Fruit fly (Drosophila melanogaster) ovary, adult (tissue): ENCODE results near the gene O-fut2.
A peak's percentile ranks its signal among the peaks of the same experiment; 100 is the strongest.

Experiments
- CG17801 ChIP-seq: fragments of 200-800 bp; optimal IDR thresholded peaks from 2 replicates; lab custom pipeline; 2019; ENCODE audit warnings: missing biosample characterization, mild to moderate bottlenecking, missing genetic modification characterization, moderate library complexity; ENCODE audit not compliant: partially characterized antibody

O-fut2 gene

DNA sequence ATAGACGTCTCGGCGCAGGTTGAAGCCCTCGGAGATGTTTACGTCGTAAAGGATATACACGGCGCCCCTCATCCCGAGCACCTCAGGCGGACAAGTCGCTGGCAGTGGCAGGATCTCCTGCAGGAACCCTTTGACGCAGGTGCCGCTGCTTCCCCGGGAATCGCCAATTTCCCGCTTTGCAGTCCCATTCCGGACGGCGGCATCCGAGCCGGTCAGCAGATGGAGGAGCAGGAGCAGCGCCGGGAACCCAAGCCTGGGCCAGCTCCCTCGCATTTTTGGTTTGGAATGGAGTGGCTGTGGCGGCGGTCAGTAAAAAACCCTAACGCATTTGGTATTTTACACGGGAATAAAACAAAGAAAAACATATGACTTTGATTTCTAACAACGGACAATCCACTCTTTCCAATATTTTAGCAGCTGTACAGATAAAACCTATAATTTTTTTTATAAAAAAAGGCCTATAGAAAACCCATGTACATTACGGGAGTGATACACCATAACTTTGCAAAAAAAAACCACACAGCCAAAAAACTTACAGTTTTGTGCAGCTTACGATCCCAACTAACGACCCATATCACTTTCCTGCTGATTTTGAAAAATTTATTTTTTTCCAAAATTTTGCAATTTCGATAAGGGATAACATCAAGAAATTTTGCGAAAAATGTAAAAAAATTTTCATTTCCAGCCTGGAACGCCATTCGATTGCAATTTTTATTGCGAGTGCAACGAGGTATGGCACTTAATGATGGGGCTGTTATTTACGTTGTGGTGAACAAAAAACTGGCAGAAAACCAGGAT lies at the start of gene O-fut2, which contains the start of gene CG14777:
O-fut2 (minus strand) TSS at position 290 of the 798 bp plus-strand sequence.
CG14777 (plus strand) TSS at position 428 of the 798 bp plus-strand sequence.
- no peak for TF ChIP-seq CG17801 (GFP tag; lab: Kevin White, UChicago)

- no peak for TF ChIP-seq CG17801 (GFP tag; lab: Kevin White, UChicago)
These were observed 48.1 kb upstream of the O-fut2 start for dm6 chrX:1513865-1514264.

DNA sequence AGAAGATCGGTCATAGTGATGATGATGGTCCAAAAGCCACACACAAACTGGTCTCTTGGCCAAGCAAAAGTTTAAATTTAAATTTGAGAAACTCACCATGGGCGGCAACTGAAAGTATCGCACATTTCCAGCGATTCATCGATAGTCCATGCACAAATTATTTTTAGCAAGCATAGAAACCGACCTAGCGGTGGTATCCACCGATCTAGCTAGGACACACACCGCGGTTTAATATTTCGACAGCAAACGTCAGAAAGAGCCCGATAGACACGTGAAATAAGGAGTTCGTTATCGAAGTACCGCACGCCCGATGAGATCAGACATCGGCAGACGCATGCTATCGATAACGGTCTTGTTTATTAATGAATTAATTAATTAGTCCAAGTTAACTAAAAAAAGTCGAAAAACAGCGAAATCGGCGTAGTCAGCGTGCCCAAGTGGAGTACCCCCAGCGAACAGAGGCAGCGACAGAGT lies 47.0 kb upstream of the O-fut2 start, which contains the start of gene CG14795:
CG14795 (minus strand) TSS at position 51 of the 474 bp plus-strand sequence.
- TF ChIP-seq CG17801 (GFP tag; lab: Kevin White, UChicago): peak; percentile 27

dm6 chrX:1508241-1508823 lies 42.5 kb upstream of the O-fut2 start:
- TF ChIP-seq CG17801 (GFP tag; lab: Kevin White, UChicago): no peak

DNA sequence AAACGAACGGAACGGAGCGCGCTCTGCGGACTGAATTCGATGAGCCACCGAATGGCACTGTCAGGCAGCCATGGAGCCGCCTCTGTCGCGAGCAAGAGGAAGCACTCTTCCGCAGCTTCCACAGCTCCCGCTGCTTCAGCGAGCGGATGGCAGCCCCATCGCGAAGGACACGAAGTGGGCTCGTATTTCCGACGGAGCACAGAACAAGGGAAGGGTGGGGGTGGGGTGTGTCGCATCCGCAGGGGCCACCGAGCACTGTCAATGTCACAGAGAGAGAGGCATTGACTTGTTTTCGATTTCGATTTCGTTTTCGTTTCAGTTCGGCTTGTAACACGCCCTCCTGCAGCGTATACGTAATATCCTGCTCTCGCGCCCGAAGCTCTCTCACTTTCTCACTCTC lies 42.0 kb upstream of the O-fut2 start, which contains the start of gene Nmdar2:
Nmdar2 (minus strand) TSS at position 59 of the 400 bp plus-strand sequence.
- TF ChIP-seq CG17801 (GFP tag; lab: Kevin White, UChicago): no peak

DNA sequence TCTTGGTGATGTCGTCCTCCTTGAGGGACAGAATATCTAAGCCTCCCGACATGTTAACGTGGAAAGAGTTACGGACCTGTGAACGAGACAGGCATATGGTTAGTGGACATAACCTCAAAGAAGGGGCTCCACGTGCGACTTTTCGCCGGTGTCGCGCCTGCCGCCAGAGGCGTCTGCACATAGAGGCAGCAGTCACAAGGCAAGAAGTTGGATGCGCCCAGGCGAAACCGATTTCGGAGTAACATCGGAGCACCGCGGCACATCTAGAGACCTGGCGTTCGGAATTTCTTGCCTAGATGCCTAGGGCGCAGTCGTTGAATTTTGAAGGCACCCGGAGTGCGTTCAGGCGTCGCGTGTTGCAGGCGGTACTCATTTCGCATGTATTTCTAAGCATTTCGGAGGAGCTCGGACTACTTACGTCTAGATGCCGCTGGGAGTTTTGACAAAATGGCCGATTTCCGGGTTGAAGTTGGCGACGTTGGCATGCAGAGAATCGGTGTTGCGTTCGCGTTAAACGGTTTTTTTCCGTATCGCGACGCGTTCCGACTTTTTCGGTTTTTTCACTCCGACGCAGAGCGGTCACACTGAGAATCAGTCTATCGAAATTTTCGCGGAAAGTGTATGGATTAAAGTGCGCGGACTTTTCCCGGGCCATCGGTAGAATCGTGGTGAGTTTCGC lies 17.2 kb upstream of the O-fut2 start, which contains the start of the genes sta and inc:
sta (minus strand) TSS at position 574 of the 679 bp plus-strand sequence.
inc (plus strand) TSS at position 640 of the 679 bp plus-strand sequence.
- peak; percentile 86 for TF ChIP-seq CG17801 (GFP tag; lab: Kevin White, UChicago)

DNA sequence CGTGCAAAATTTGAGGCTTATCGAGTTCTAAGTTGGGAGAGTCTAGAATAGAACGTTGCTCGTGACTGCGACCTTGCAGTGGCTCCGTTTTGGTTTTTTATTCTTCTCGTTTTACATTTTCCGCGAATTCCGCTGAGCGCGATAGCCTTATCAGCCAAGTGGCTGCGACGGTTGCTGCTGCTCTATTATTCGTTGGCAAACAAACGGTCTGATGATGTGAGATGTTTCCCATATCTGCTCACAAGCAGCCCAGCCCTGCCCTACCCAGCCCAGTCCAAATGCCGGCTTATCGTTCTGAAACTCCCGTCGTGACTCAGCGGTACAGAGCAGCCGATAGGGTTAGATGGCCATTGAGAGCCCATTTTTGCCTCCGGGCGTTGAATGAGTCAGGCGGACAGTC lies 14.6 kb upstream of the O-fut2 start:
- no peak for TF ChIP-seq CG17801 (GFP tag; lab: Kevin White, UChicago)

DNA sequence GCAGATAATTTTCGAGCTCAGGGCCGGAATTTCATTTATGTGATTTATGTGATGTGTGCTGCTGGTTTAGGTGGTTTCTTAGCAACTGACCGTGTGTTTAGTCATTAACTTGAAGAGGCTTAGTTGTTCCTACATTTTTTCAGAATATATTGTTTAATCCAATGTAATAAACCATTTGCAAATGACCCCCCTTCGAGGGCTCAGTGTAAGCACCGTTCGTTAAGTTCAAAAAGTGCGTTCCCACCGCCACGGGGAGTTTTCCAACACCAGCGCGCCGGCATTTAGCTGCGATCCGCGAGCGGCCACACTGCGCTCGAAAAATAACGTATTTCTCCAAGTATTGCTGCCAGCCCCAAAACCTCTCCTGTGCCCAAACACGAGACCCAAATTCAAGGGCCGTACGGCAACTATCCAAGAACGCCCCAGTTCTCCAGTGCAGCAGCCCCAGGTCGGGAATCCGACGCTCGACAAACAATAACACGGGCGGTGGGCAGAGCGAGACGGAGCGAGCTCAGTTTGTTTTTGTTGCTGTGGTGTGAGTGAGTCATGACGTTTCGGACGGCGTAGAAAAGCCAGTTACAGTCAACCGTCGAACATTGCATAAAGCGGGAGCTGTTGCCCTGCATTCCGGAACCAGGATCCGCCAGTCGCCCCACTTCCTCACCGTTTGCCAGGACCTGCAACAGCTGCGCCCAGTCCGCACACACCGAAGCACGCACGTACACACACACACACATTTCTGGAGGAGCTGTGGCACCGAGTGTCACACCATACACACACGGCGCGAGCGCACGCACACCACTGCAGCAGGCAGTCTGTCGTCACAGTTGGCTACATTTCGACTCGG lies 12.7 kb upstream of the O-fut2 start, which contains the start of gene rush:
rush (plus strand) TSS at position 277 of the 847 bp plus-strand sequence.
- TF ChIP-seq CG17801 (GFP tag; lab: Kevin White, UChicago): peak; percentile 37

- no peak for TF ChIP-seq CG17801 (GFP tag; lab: Kevin White, UChicago)
These were observed 11.1 kb upstream of the O-fut2 start, which contains the start of the genes Rab27 and mei-38 for dm6 chrX:1476848-1477247. Gene Rab27 (minus strand): TSS chrX:1476974. Gene mei-38 (plus strand): TSS chrX:1477063.

- TF ChIP-seq CG17801 (GFP tag; lab: Kevin White, UChicago): no peak
These were observed 10.6 kb upstream of the O-fut2 start for dm6 chrX:1476436-1476835.

- TF ChIP-seq CG17801 (GFP tag; lab: Kevin White, UChicago): no peak
These were observed 6.4 kb upstream of the O-fut2 start, which contains the start of gene CG14780 for dm6 chrX:1472222-1472621. Gene CG14780 (plus strand): TSS chrX:1472522.

dm6 chrX:1470562-1470961 lies 4.8 kb upstream of the O-fut2 start, which contains the start of gene pck:
Gene pck (plus strand): TSS chrX:1470666.
- TF ChIP-seq CG17801 (GFP tag; lab: Kevin White, UChicago): peak; percentile 83

DNA sequence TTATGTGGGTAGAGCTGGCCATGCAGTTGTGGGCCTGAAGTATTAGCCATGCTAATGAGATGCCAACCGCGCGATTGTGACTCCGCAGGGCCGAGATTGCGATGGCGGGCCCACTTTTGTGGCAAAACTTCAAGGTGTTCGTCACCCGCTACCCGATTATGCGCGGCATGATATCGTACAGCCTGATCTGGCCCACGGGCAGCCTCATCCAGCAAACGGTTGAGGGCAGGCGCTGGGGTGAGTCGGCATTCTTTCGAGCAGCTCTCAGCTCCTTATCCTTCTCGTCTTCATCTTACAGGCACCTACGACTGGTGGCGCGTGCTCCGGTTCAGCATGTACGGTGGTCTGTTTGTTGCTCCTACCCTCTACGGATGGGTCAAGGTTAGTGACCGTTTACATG lies 3.9 kb upstream of the O-fut2 start, which contains the start of gene CG32808:
CG32808 (minus strand) TSS at position 101 of the 400 bp plus-strand sequence.
- TF ChIP-seq CG17801 (GFP tag; lab: Kevin White, UChicago): no peak

dm6 chrX:1467382-1467592 lies 1.5 kb upstream of the O-fut2 start, which contains the start of gene CG14778:
Gene CG14778 (plus strand): TSS chrX:1467493.
- no peak for TF ChIP-seq CG17801 (GFP tag; lab: Kevin White, UChicago)
